Fruit fly (Drosophila melanogaster): ENCODE measurements around the gene PEK.
A peak's percentile ranks its signal among the peaks of the same experiment; 100 is the strongest.

The PEK gene

dm6 chr3R:5464481-5464880 lies at the start of gene PEK:
TSS of gene PEK (minus strand) at chr3R:5464753.
- TF ChIP-seq CG17806 (tag; optimal IDR thresholded peaks at IDR 0.05) (no peak), CG4496 (GFP tag; IDR thresholded peaks at IDR 0.05) (no peak), Ets98B (GFP tag; IDR thresholded peaks at IDR 0.05) (no peak), CG34367 (tag; optimal IDR thresholded peaks at IDR 0.05) (no peak), CG15710 (tag; optimal IDR thresholded peaks at IDR 0.05) (no peak), gl (tag; optimal IDR thresholded peaks at IDR 0.05) (no peak), EcR (GFP tag; optimal IDR thresholded peaks at IDR 0.05) (no peak), CG12605 (GFP tag; IDR thresholded peaks at IDR 0.05) (no peak), CG14655 (GFP tag; optimal IDR thresholded peaks at IDR 0.05) (no peak), CG10348 (GFP tag; IDR thresholded peaks at IDR 0.05) (no peak), CG8159 (tag; optimal IDR thresholded peaks at IDR 0.05) (no peak), Snoo (tag; optimal IDR thresholded peaks at IDR 0.05) (no peak), CG13204 (GFP tag; optimal IDR thresholded peaks at IDR 0.05) (no peak)

DNA sequence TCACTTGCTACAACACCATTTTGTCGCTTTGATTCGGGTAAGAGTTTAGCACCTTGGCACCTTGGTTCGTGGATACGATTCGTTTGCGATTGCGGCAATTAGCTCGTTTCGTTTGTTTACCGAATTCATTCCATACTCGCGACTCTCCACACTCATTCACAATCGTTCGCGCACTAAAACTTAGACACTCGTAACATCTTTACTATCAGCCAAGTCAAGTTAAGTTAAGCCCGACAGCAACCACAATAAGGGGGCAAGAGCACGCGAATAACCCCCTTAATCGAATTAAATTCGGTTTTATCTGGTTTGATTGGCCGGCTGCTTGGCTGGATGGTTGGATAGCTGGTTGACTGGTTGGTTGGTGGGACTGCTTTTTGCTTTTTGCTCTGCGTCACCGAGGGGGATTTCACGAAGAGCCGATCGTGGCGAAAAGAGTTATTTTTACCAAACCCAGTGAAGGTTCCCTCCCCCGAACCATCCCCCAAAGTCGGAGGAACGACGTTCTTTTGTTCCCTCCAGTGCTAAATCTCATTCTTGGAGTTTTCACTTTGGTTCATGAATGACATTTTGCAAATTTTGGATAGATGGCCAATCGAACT lies 39.3 kb upstream of the PEK start:
- no peak for TF ChIP-seq gl (tag; optimal IDR thresholded peaks at IDR 0.05)

DNA sequence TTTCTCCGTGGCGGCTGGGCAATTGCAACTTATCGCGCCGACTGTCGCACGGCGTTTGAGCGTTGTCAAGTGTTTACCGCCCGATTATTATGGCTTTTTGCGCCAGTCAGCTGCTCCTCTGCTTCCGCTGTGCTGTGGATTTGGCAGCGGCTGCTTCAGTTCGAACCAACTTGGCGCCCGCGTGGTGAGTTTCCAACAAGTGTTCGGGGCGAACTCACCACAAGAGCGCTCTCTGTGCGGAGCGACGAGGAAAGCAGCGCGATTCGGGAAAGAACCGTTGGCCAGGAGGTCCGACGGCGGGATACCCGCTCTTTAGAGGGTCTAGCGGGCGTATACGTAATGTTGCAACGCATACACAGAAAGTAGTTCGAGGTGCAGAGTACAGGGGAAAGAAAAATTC lies 38.1 kb upstream of the PEK start, which contains the start of gene NKCC:
Gene NKCC, minus strand, starts transcription at position 57 of the 400 bp plus-strand sequence.
- TF ChIP-seq CG15710 (tag; optimal IDR thresholded peaks at IDR 0.05) (no peak), CG9948 (tag; optimal IDR thresholded peaks at IDR 0.05) (no peak), CG13204 (GFP tag; optimal IDR thresholded peaks at IDR 0.05) (peak; percentile 12)

- TF ChIP-seq Ets98B (GFP tag; IDR thresholded peaks at IDR 0.05) (no peak), CG15710 (tag; optimal IDR thresholded peaks at IDR 0.05) (no peak), EcR (GFP tag; optimal IDR thresholded peaks at IDR 0.05) (peak; percentile 34), CG12605 (GFP tag; IDR thresholded peaks at IDR 0.05) (no peak)
Observed at dm6 chr3R:5497600-5497999, 33.0 kb upstream of the PEK start.

DNA sequence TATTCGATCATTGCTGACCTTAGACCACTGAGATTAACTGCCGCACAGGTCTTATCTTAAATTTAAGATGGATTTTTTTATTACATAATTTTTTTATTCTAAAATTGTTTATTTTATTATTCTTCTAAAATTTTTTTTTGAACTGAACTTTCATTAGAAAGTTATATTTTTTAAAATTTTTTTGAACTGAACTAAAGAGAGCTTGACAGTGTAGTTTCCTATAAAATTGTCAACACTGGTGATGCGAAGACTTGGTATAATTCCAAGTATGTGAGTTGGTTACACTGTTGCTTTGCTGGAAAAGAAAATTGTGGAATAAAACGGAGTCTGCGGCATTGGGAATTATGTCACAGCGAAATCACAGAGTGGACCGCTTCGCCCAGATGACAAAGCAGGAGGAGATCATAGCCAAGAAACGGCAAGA lies 20.8 kb upstream of the PEK start, which contains the start of gene CG31550:
Gene CG31550, plus strand, starts transcription at position 249 of the 424 bp plus-strand sequence.
- no peak for TF ChIP-seq CG14655 (GFP tag; optimal IDR thresholded peaks at IDR 0.05)
- no peak for TF ChIP-seq CG34367 (tag; optimal IDR thresholded peaks at IDR 0.05)
- peak; percentile 71 for TF ChIP-seq CG15710 (tag; optimal IDR thresholded peaks at IDR 0.05)
- no peak for TF ChIP-seq CG8159 (tag; optimal IDR thresholded peaks at IDR 0.05)
- no peak for TF ChIP-seq CG10348 (GFP tag; IDR thresholded peaks at IDR 0.05)
- peak; percentile 69; the same call in 2 of the 3 replicates for TF ChIP-seq CG4496 (GFP tag; IDR thresholded peaks at IDR 0.05)
- TF ChIP-seq D1 (tag; optimal IDR thresholded peaks at IDR 0.05): no peak
- TF ChIP-seq Ets98B (GFP tag; IDR thresholded peaks at IDR 0.05): peak; percentile 55; the same call in 1 of the 2 replicates
- TF ChIP-seq CG32121 (GFP tag; IDR thresholded peaks at IDR 0.05): peak; percentile 68
- no peak for TF ChIP-seq rn (GFP tag; IDR thresholded peaks at IDR 0.05)
- TF ChIP-seq CG9948 (tag; optimal IDR thresholded peaks at IDR 0.05): peak; percentile 56
- TF ChIP-seq CG8301 (tag; optimal IDR thresholded peaks at IDR 0.05): no peak
- no peak for TF ChIP-seq CG17806 (tag; optimal IDR thresholded peaks at IDR 0.05)
- no peak for TF ChIP-seq gl (tag; optimal IDR thresholded peaks at IDR 0.05)
- TF ChIP-seq EcR (GFP tag; optimal IDR thresholded peaks at IDR 0.05): no peak
- TF ChIP-seq Pif1B (GFP tag; optimal IDR thresholded peaks at IDR 0.05): no peak

DNA sequence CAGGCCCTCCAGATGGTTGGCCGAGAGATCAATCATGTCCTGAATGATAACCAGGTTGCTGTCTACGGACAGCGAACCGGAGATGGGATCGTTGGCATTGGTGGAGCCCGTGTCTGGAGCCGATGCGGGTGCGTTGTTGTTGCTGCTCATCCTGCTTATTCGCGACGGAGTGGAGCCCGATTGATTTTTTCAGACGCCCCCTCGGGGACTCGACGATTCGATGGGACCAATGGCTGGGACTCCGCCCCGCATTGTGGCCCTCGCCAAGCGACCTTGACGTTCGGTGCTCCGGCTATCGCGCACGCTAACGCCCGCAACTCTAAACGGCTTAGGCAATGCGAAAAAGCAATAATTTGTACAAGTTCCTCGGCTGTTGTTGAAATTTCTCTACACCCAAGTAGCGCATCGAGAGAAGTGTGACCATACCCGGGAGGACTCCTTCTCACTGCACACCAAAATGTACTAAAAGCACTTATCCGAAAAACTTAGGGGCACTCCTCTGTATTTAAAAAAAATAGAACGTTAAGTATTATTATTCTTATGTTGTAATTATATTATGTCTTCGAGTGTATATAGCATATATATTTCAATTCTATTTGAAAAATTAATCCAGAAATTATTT lies 19.0 kb upstream of the PEK start, which contains the start of gene ksr:
Gene ksr, minus strand, starts transcription at position 419 of the 622 bp plus-strand sequence.
- TF ChIP-seq Ets98B (GFP tag; IDR thresholded peaks at IDR 0.05) (peak; percentile 8; the same call in 1 of the 2 replicates), CG15710 (tag; optimal IDR thresholded peaks at IDR 0.05) (peak; percentile 22), CG4496 (GFP tag; IDR thresholded peaks at IDR 0.05) (peak; percentile 29; the same call in 1 of the 3 replicates), CG8301 (tag; optimal IDR thresholded peaks at IDR 0.05) (no peak), CG12605 (GFP tag; IDR thresholded peaks at IDR 0.05) (0 out of 2 replicates have a peak, but pooled peaks have one; percentile 33)

DNA sequence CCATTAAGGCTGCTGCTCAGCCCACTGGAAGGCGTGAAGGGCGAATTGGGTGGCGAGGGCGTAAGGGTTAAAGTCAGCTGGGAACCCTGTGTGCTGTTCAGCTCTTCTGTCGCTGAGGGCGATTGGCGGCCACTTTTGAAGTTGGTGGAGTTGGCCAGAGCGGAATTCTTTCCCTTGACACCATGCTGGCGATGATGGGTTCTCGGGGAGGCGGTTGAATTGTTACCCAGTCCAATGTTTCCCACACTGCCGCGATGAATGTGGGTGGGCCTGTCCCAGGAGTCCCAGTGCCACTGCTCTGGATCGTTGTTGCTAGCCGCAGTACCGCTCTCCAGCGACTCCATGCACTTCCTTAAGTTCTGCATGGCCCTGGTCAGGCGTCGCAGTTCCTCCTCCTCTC lies 18.2 kb upstream of the PEK start:
- no peak for TF ChIP-seq CG10348 (GFP tag; IDR thresholded peaks at IDR 0.05)
- no peak for TF ChIP-seq CG8301 (tag; optimal IDR thresholded peaks at IDR 0.05)
- TF ChIP-seq D1 (tag; optimal IDR thresholded peaks at IDR 0.05): no peak

DNA sequence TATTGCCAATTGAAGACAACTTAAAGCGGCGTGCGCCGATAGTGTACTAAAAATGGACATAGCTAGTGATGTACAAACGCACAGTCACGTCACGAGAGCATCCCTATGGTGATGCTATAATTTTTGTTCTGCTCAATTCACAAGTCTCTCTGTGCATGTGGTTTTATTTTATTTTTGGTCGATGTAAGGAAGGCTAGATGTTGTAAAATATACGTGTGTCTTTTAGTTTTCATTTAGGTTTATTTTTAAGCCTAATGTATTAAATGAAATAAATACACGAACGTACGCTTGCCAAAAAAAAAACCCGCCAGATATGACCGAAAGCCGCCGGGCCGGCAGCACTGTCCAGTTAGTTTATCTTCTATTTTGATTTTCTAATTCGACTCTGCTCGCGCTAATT lies 10.0 kb upstream of the PEK start, which contains the start of the genes CG45100, HDAC3 and Hcs:
Gene CG45100, minus strand, starts transcription at position 50 of the 400 bp plus-strand sequence.
Gene HDAC3, minus strand, starts transcription at position 50 of the 400 bp plus-strand sequence.
Gene Hcs, plus strand, starts transcription at position 349 of the 400 bp plus-strand sequence.
- no peak for TF ChIP-seq CG10348 (GFP tag; IDR thresholded peaks at IDR 0.05)
- TF ChIP-seq fd96Ca (GFP tag; IDR thresholded peaks at IDR 0.05): 0 out of 3 replicates have a peak, but pooled peaks have one; percentile 15
- TF ChIP-seq CG15710 (tag; optimal IDR thresholded peaks at IDR 0.05): peak; percentile 19
